Fruit fly (Drosophila melanogaster) whole organism, embryonic: ENCODE data around the gene Bicra.
A peak's percentile ranks its signal among the peaks of the same experiment; 100 is the strongest.

Source experiments
- C15 ChIP-seq: fragments of 200-800 bp; sonication (Bioruptor generic); IDR thresholded peaks from 3 replicates; pipeline ENCODE4 v1.3.6; 2022; ENCODE audit warnings: missing biosample characterization, missing genetic modification characterization
- CG10209 ChIP-seq: fragments of 200-800 bp; sonication (Bioruptor generic); optimal IDR thresholded peaks from 3 replicates; lab custom pipeline; 2017; ENCODE audit warnings: missing biosample characterization, mild to moderate bottlenecking, missing genetic modification characterization, missing genetic modification reagents
- CG10274 ChIP-seq: fragments of 200-800 bp; sonication (Bioruptor generic); optimal IDR thresholded peaks from 3 replicates; lab custom pipeline; 2017; ENCODE audit warnings: missing biosample characterization, mild to moderate bottlenecking, missing genetic modification characterization
- CG10979 ChIP-seq: fragments of 200-800 bp; sonication (Bioruptor generic); optimal IDR thresholded peaks from 2 replicates; lab custom pipeline; 2018; ENCODE audit warnings: missing biosample characterization, mild to moderate bottlenecking, missing genetic modification characterization, moderate library complexity
- CG11093 ChIP-seq: fragments of 200-800 bp; sonication (Bioruptor generic); IDR thresholded peaks from 3 replicates; pipeline ENCODE4 v1.3.6; 2022; ENCODE audit warnings: missing biosample characterization, missing genetic modification characterization
- CG12104 ChIP-seq: fragments of 200-800 bp; sonication (Bioruptor generic); optimal IDR thresholded peaks from 3 replicates; lab custom pipeline; 2016; ENCODE audit warnings: missing biosample characterization, missing genetic modification characterization
- CG13775 ChIP-seq: fragments of 200-800 bp; sonication (Bioruptor generic); optimal IDR thresholded peaks from 3 replicates; lab custom pipeline; 2017; ENCODE audit warnings: missing biosample characterization, mild to moderate bottlenecking, missing genetic modification characterization
- CG15073 ChIP-seq: fragments of 200-800 bp; sonication (Bioruptor generic); optimal IDR thresholded peaks from 2 replicates; lab custom pipeline; 2016; ENCODE audit warnings: missing biosample characterization, missing genetic modification characterization
- CG17359 ChIP-seq: fragments of 200-800 bp; sonication (Bioruptor generic); optimal IDR thresholded peaks from 3 replicates; lab custom pipeline; 2018; ENCODE audit warnings: missing biosample characterization, mild to moderate bottlenecking, missing genetic modification characterization, moderate library complexity
- CG1832 ChIP-seq: fragments of 200-800 bp; sonication (Bioruptor generic); optimal IDR thresholded peaks from 2 replicates; lab custom pipeline; 2017; ENCODE audit warnings: missing biosample characterization, mild to moderate bottlenecking, missing genetic modification characterization, inconsistent platforms
- CG2712 ChIP-seq: fragments of 200-800 bp; optimal IDR thresholded peaks from 3 replicates; lab custom pipeline; 2019; ENCODE audit warnings: missing biosample characterization, mild to moderate bottlenecking, missing genetic modification characterization, moderate library complexity
- CG34224 ChIP-seq: fragments of 200-800 bp; sonication (Bioruptor generic); IDR thresholded peaks from 3 replicates; pipeline ENCODE4 v1.3.6; 2022; ENCODE audit warnings: missing biosample characterization, missing genetic modification characterization; ENCODE audit not compliant: partially characterized antibody
- CG43689 ChIP-seq: fragments of 200-800 bp; sonication (Bioruptor generic); IDR thresholded peaks from 2 replicates; pipeline ENCODE4 v1.3.6; 2022; ENCODE audit warnings: missing biosample characterization, missing genetic modification characterization
- CG4854 ChIP-seq: fragments of 200-800 bp; sonication (Bioruptor generic); optimal IDR thresholded peaks from 2 replicates; lab custom pipeline; 2016; ENCODE audit warnings: missing biosample characterization, missing genetic modification characterization, inconsistent platforms
- CG6254 ChIP-seq: fragments of 200-800 bp; sonication (Bioruptor generic); optimal IDR thresholded peaks from 3 replicates; lab custom pipeline; 2017; ENCODE audit warnings: mild to moderate bottlenecking, missing biosample characterization, missing genetic modification reagents, missing genetic modification characterization
- CG6654 ChIP-seq: fragments of 200-800 bp; sonication (Bioruptor generic); optimal IDR thresholded peaks from 2 replicates; lab custom pipeline; 2017; ENCODE audit warnings: missing biosample characterization, mild to moderate bottlenecking, missing genetic modification characterization
- CG6689 ChIP-seq: fragments of 200-800 bp; sonication (Bioruptor generic); IDR thresholded peaks from 2 replicates; pipeline ENCODE4 v1.3.6; 2022; ENCODE audit warnings: missing biosample characterization, missing genetic modification characterization
- CG7745 ChIP-seq: fragments of 200-800 bp; sonication (Bioruptor generic); optimal IDR thresholded peaks from 2 replicates; lab custom pipeline; 2018; ENCODE audit warnings: missing biosample characterization, mild to moderate bottlenecking, missing genetic modification characterization, moderate library complexity
- CG8765 ChIP-seq: fragments of 200-800 bp; sonication (Bioruptor generic); IDR thresholded peaks from 2 replicates; pipeline ENCODE4 v1.3.6; 2022; ENCODE audit warnings: missing biosample characterization, missing genetic modification characterization
- D19A ChIP-seq: fragments of 200-800 bp; optimal IDR thresholded peaks from 3 replicates; lab custom pipeline; 2019; ENCODE audit warnings: missing biosample characterization, mild to moderate bottlenecking, missing genetic modification characterization, moderate library complexity
- Dbx ChIP-seq: fragments of 200-800 bp; sonication (Bioruptor generic); IDR thresholded peaks from 3 replicates; pipeline ENCODE4 v1.3.6; 2022; ENCODE audit warnings: missing biosample characterization, missing genetic modification characterization
- Doc3 ChIP-seq: fragments of 200-800 bp; sonication (Bioruptor generic); IDR thresholded peaks from 3 replicates; pipeline ENCODE4 v1.3.6; 2022; ENCODE audit warnings: missing biosample characterization, missing genetic modification characterization; ENCODE audit not compliant: partially characterized antibody
- Drgx ChIP-seq: fragments of 200-800 bp; sonication (Bioruptor generic); IDR thresholded peaks from 2 replicates; pipeline ENCODE4 v1.3.6; 2022; ENCODE audit warnings: missing biosample characterization, missing genetic modification characterization
- Fer3 ChIP-seq: fragments of 200-800 bp; sonication (Bioruptor generic); optimal IDR thresholded peaks from 2 replicates; lab custom pipeline; 2018; ENCODE audit warnings: missing biosample characterization, mild to moderate bottlenecking, missing genetic modification characterization, moderate library complexity
- H15 ChIP-seq: fragments of 200-800 bp; sonication (Bioruptor generic); IDR thresholded peaks from 3 replicates; pipeline ENCODE4 v1.3.6; 2022; ENCODE audit warnings: missing biosample characterization, missing genetic modification characterization
- NC2β ChIP-seq: fragments of 200-800 bp; sonication (Bioruptor generic); optimal IDR thresholded peaks from 2 replicates; lab custom pipeline; 2016; ENCODE audit warnings: missing biosample characterization, missing genetic modification characterization
- NfI ChIP-seq: fragments of 200-800 bp; sonication (Bioruptor generic); optimal IDR thresholded peaks from 3 replicates; lab custom pipeline; 2018; ENCODE audit warnings: missing biosample characterization, mild to moderate bottlenecking, missing genetic modification characterization, moderate library complexity
- Oli ChIP-seq: fragments of 200-800 bp; sonication (Bioruptor generic); optimal IDR thresholded peaks from 2 replicates; lab custom pipeline; 2018; ENCODE audit warnings: missing biosample characterization, mild to moderate bottlenecking, missing genetic modification characterization, moderate library complexity
- Usf ChIP-seq: fragments of 200-800 bp; sonication (Bioruptor generic); optimal IDR thresholded peaks from 2 replicates; lab custom pipeline; 2017; ENCODE audit warnings: missing genotype, missing biosample characterization, missing genetic modification characterization
- Xbp1 ChIP-seq: fragments of 200-800 bp; sonication (Bioruptor generic); optimal IDR thresholded peaks from 3 replicates; lab custom pipeline; 2016; ENCODE audit warnings: missing biosample characterization, mild to moderate bottlenecking, missing genetic modification characterization
- Xrp1 ChIP-seq: fragments of 200-800 bp; sonication (Bioruptor generic); IDR thresholded peaks from 2 replicates; pipeline ENCODE4 v1.3.6; 2022; ENCODE audit warnings: missing biosample characterization, missing genetic modification characterization
- aop ChIP-seq: fragments of 200-800 bp; sonication (Bioruptor generic); IDR thresholded peaks from 2 replicates; pipeline ENCODE4 v1.3.6; 2022; ENCODE audit warnings: missing biosample characterization, missing genetic modification characterization
- bsh ChIP-seq, 2 experiments: fragments of 200-800 bp; sonication (Bioruptor generic); optimal IDR thresholded peaks; 2 replicates each; lab custom pipeline; 2017 to 2018; ENCODE audit warnings: mild to moderate bottlenecking in 2 of 2, missing biosample characterization in 2 of 2, missing genetic modification characterization in 2 of 2, moderate library complexity in 1 of 2
- croc ChIP-seq: fragments of 200-800 bp; sonication (Bioruptor generic); conservative IDR thresholded peaks from 3 replicates; pipeline ENCODE4 v1.3.6; 2022; ENCODE audit warnings: missing biosample characterization, missing genetic modification characterization
- dpn ChIP-seq, 2 experiments: fragments of 200-800 bp; sonication (Bioruptor generic); optimal IDR thresholded peaks; 3 replicates each; lab custom pipeline; 2016; ENCODE audit warnings: missing biosample characterization in 2 of 2, missing genetic modification characterization in 2 of 2
- gce ChIP-seq: fragments of 200-800 bp; sonication (Bioruptor generic); IDR thresholded peaks from 3 replicates; pipeline ENCODE4 v1.3.6; 2022; ENCODE audit warnings: missing biosample characterization, missing genetic modification characterization
- her ChIP-seq: fragments of 200-800 bp; sonication (Bioruptor generic); optimal IDR thresholded peaks from 2 replicates; lab custom pipeline; 2016; ENCODE audit warnings: missing biosample characterization, missing genetic modification characterization
- hkb ChIP-seq, 2 experiments: fragments of 200-800 bp in 1 of 2; fragments of >200 bp in 1 of 2; sonication (Bioruptor generic) in 1 of 2; IDR thresholded peaks in 1 of 2; optimal IDR thresholded peaks in 1 of 2; 2 replicates each; pipeline versions ENCODE4 v1.3.6 to Lab custom; 2017 to 2022; ENCODE audit warnings: missing biosample characterization in 1 of 2, missing genetic modification characterization in 1 of 2
- nau ChIP-seq: fragments of 200-800 bp; sonication (Bioruptor generic); optimal IDR thresholded peaks from 3 replicates; lab custom pipeline; 2017; ENCODE audit warnings: missing biosample characterization, mild to moderate bottlenecking, missing genetic modification characterization, missing genetic modification reagents
- pfk ChIP-seq: fragments of 200-800 bp; sonication (Bioruptor generic); optimal IDR thresholded peaks from 2 replicates; lab custom pipeline; 2018; ENCODE audit warnings: missing biosample characterization, mild to moderate bottlenecking, missing genetic modification characterization, moderate library complexity
- pho ChIP-seq: fragments of 200-800 bp; sonication (Bioruptor generic); optimal IDR thresholded peaks from 2 replicates; lab custom pipeline; 2016; ENCODE audit warnings: missing biosample characterization, missing genetic modification characterization
- phol ChIP-seq: fragments of 200-800 bp; sonication (Bioruptor generic); optimal IDR thresholded peaks from 3 replicates; lab custom pipeline; 2018; ENCODE audit warnings: missing biosample characterization, mild to moderate bottlenecking, missing genetic modification characterization, moderate library complexity
- sens ChIP-seq: fragments of 200-800 bp; sonication (Bioruptor generic); peaks from one replicate; lab custom pipeline; 2016; ENCODE audit warnings: missing biosample characterization, missing genetic modification characterization
- shn ChIP-seq: fragments of 200-800 bp; sonication (Bioruptor generic); optimal IDR thresholded peaks from 3 replicates; lab custom pipeline; 2016; ENCODE audit warnings: missing biosample characterization, missing genetic modification characterization
- tup ChIP-seq: fragments of 200-800 bp; sonication (Bioruptor generic); optimal IDR thresholded peaks from 2 replicates; lab custom pipeline; 2016; ENCODE audit warnings: missing biosample characterization, mild to moderate bottlenecking, missing genetic modification characterization, moderate library complexity
- tx ChIP-seq: fragments of 200-800 bp; sonication (Bioruptor generic); optimal IDR thresholded peaks from 2 replicates; lab custom pipeline; 2016; ENCODE audit warnings: missing biosample characterization, missing genetic modification characterization
- unpg ChIP-seq: fragments of 200-800 bp; sonication (Bioruptor generic); optimal IDR thresholded peaks from 3 replicates; lab custom pipeline; 2018; ENCODE audit warnings: missing biosample characterization, mild to moderate bottlenecking, missing genetic modification characterization, moderate library complexity
- usp ChIP-seq: fragments of >200 bp; optimal IDR thresholded peaks from 2 replicates; lab custom pipeline; 2017; ENCODE audit warnings: missing biosample characterization, missing genetic modification characterization
- wor ChIP-seq: fragments of 200-800 bp; sonication (Bioruptor generic); IDR thresholded peaks from 2 replicates; pipeline ENCODE4 v1.3.6; 2022; ENCODE audit warnings: missing biosample characterization, missing genetic modification characterization
- zen ChIP-seq: fragments of 200-800 bp; sonication (Bioruptor generic); optimal IDR thresholded peaks from 3 replicates; lab custom pipeline; 2018; ENCODE audit warnings: missing biosample characterization, mild to moderate bottlenecking, missing genetic modification characterization, moderate library complexity
- zfh2 ChIP-seq: fragments of 200-800 bp; sonication (Bioruptor generic); optimal IDR thresholded peaks from 2 replicates; lab custom pipeline; 2016; ENCODE audit warnings: missing biosample characterization, missing genetic modification characterization

Gene Bicra

DNA sequence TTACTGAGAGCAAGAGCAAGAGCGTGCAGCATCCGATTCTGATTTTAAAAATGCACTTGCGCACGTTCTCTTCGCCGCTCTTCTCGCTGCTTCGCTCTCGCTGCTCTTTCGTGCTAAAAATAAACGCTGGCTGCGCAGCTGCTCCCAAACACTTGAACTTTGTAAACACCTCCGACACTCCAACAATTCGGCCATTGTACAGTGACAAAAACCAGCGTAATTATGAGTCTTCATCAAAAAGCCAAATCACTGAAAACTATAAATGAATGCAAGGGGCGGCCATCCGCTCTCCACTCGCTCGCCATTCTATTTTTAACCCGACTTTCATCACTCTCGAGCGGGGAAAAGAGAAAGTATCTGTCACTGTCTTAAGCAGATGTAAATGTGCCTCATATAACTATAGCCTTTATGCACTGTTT is 1.9 kb downstream of the Bicra start (continued):
- no peak for TF ChIP-seq tup
- peak in 1 of 2 experiments; percentile 18 for TF ChIP-seq bsh (GFP tag; optimal IDR thresholded peaks at IDR 0.05; lab: Kevin White, UChicago)
- no peak for TF ChIP-seq hkb (optimal IDR thresholded peaks at IDR 0.05; lab: Kevin White, UChicago)
- no peak for TF ChIP-seq hkb (GFP tag; IDR thresholded peaks at IDR 0.05; lab: Robert Waterston, UW)
- TF ChIP-seq sens: peak; percentile 86
- TF ChIP-seq Oli (tag; lab: Kevin White, UChicago): no peak
- no peak for TF ChIP-seq NC2β
- no peak for TF ChIP-seq Dbx (GFP tag; lab: Robert Waterston, UW)
- no peak for TF ChIP-seq unpg (GFP tag; lab: Kevin White, UChicago)
- TF ChIP-seq wor (GFP tag; lab: Robert Waterston, UW): no peak
- no peak for TF ChIP-seq CG13775
- TF ChIP-seq C15: no peak
- no peak for TF ChIP-seq CG10979 (tag; lab: Kevin White, UChicago)
- no peak for TF ChIP-seq CG34224 (GFP tag; lab: Robert Waterston, UW)
- TF ChIP-seq nau (GFP tag; lab: Kevin White, UChicago): peak; percentile 21
- TF ChIP-seq CG4854 (GFP tag; lab: Kevin White, UChicago): no peak
- no peak for TF ChIP-seq CG11093 (GFP tag; lab: Robert Waterston, UW)
- TF ChIP-seq phol (tag; lab: Kevin White, UChicago): peak; percentile 10
- no peak for TF ChIP-seq croc (GFP tag; lab: Robert Waterston, UW)
- no peak for TF ChIP-seq CG2712 (tag; lab: Kevin White, UChicago)
- no peak for TF ChIP-seq CG43689 (GFP tag; lab: Robert Waterston, UW)
- no peak for TF ChIP-seq CG15073
- TF ChIP-seq Doc3 (GFP tag; lab: Robert Waterston, UW): no peak
- TF ChIP-seq CG7745 (tag; lab: Kevin White, UChicago): peak; percentile 19
- TF ChIP-seq CG8765 (GFP tag; lab: Robert Waterston, UW): no peak
- TF ChIP-seq CG1832 (GFP tag; lab: Kevin White, UChicago): no peak
- peak in 1 of 2 experiments; percentile 9 for TF ChIP-seq dpn (GFP tag; optimal IDR thresholded peaks at IDR 0.05; lab: Kevin White, UChicago)
- TF ChIP-seq D19A: peak; percentile 7
- TF ChIP-seq her (GFP tag; lab: Kevin White, UChicago): peak; percentile 22
- no peak for TF ChIP-seq zfh2 (GFP tag; lab: Kevin White, UChicago)
- no peak for TF ChIP-seq CG6654 (GFP tag; lab: Kevin White, UChicago)
- no peak for TF ChIP-seq Xbp1 (GFP tag; lab: Kevin White, UChicago)
- TF ChIP-seq Usf (GFP tag; lab: Kevin White, UChicago): no peak
- no peak for TF ChIP-seq Drgx
- no peak for TF ChIP-seq CG6254 (GFP tag; lab: Kevin White, UChicago)
- TF ChIP-seq zen (tag; lab: Kevin White, UChicago): no peak
- TF ChIP-seq Xrp1 (GFP tag; lab: Robert Waterston, UW): no peak
- no peak for TF ChIP-seq H15
- TF ChIP-seq NfI (GFP tag; lab: Kevin White, UChicago): peak; percentile 3
- no peak for TF ChIP-seq CG10209 (GFP tag; lab: Kevin White, UChicago)
- no peak for TF ChIP-seq CG6689 (GFP tag; lab: Robert Waterston, UW)
- no peak for TF ChIP-seq aop (GFP tag; lab: Robert Waterston, UW)
- no peak for TF ChIP-seq CG10274 (GFP tag; lab: Kevin White, UChicago)
- TF ChIP-seq tx (GFP tag; lab: Kevin White, UChicago): no peak
- no peak for TF ChIP-seq CG17359 (tag; lab: Kevin White, UChicago)
- no peak for TF ChIP-seq usp (GFP tag; lab: Kevin White, UChicago)
- TF ChIP-seq pfk (GFP tag; lab: Kevin White, UChicago): no peak
- TF ChIP-seq gce: no peak
- no peak for TF ChIP-seq shn
- no peak for TF ChIP-seq pho
- TF ChIP-seq CG12104 (GFP tag; lab: Kevin White, UChicago): no peak
- no peak for TF ChIP-seq Fer3 (tag; lab: Kevin White, UChicago)
